Fruit fly (Drosophila melanogaster) whole organism, adult: Measurements from ENCODE around the gene Dhrs4.

Experiments used
- CG11617 ChIP-seq: fragments of 200-800 bp; sonication (Bioruptor generic); optimal IDR thresholded peaks from 2 replicates; lab custom pipeline; 2017; ENCODE audit warnings: mild to moderate bottlenecking, missing biosample characterization, missing genetic modification reagents, missing genetic modification characterization
- CG12768 ChIP-seq: fragments of 200-800 bp; sonication (Bioruptor generic); optimal IDR thresholded peaks from 2 replicates; lab custom pipeline; 2017; ENCODE audit warnings: missing biosample characterization, missing genetic modification characterization, mild to moderate bottlenecking, moderate library complexity, missing genetic modification reagents
- CG14711 ChIP-seq: fragments of 200-800 bp; sonication (Bioruptor generic); optimal IDR thresholded peaks from 2 replicates; lab custom pipeline; 2018; ENCODE audit warnings: missing biosample characterization, mild to moderate bottlenecking, missing genetic modification characterization, moderate library complexity
- CG1620 ChIP-seq: fragments of 200-800 bp; sonication (Bioruptor generic); optimal IDR thresholded peaks from 2 replicates; lab custom pipeline; 2016; ENCODE audit warnings: missing biosample characterization, missing genetic modification characterization
- CG33017 ChIP-seq: fragments of 200-800 bp; sonication (Bioruptor generic); optimal IDR thresholded peaks from 2 replicates; lab custom pipeline; 2018; ENCODE audit warnings: missing biosample characterization, mild to moderate bottlenecking, missing genetic modification characterization, moderate library complexity
- CG5204 ChIP-seq: fragments of 200-800 bp; sonication (Bioruptor generic); optimal IDR thresholded peaks from 2 replicates; lab custom pipeline; 2016; ENCODE audit warnings: missing biosample characterization, missing genetic modification characterization
- CG7045 ChIP-seq: fragments of 200-800 bp; sonication (Bioruptor generic); optimal IDR thresholded peaks from 2 replicates; lab custom pipeline; 2017; ENCODE audit warnings: missing biosample characterization, mild to moderate bottlenecking, missing genetic modification characterization
- CG7101 ChIP-seq: fragments of 200-800 bp; sonication (Bioruptor generic); optimal IDR thresholded peaks from 2 replicates; lab custom pipeline; 2018; ENCODE audit warnings: missing biosample characterization, mild to moderate bottlenecking, missing genetic modification characterization, moderate library complexity
- Clk ChIP-seq: fragments of 200-800 bp; sonication (Bioruptor generic); optimal IDR thresholded peaks from 2 replicates; lab custom pipeline; 2017; ENCODE audit warnings: missing biosample characterization, missing genetic modification characterization
- Crg-1 ChIP-seq: fragments of 200-800 bp; sonication (Bioruptor generic); optimal IDR thresholded peaks from 2 replicates; lab custom pipeline; 2016; ENCODE audit warnings: missing biosample characterization, missing genetic modification characterization
- Hr96 ChIP-seq: fragments of 200-800 bp; sonication (Bioruptor generic); optimal IDR thresholded peaks from 2 replicates; lab custom pipeline; 2016; ENCODE audit warnings: missing biosample characterization, missing genetic modification characterization
- Mnt ChIP-seq: fragments of 200-800 bp; sonication (Bioruptor generic); optimal IDR thresholded peaks from 2 replicates; lab custom pipeline; 2016; ENCODE audit warnings: missing biosample characterization, mild to moderate bottlenecking, missing genetic modification characterization
- bab1 ChIP-seq: fragments of 200-800 bp; sonication (Bioruptor generic); optimal IDR thresholded peaks from 3 replicates; lab custom pipeline; 2019; ENCODE audit warnings: missing biosample characterization, mild to moderate bottlenecking, missing genetic modification characterization, moderate library complexity
- cic ChIP-seq: fragments of 200-800 bp; sonication (Bioruptor generic); optimal IDR thresholded peaks from 2 replicates; lab custom pipeline; 2017; ENCODE audit warnings: missing biosample characterization, mild to moderate bottlenecking, missing genetic modification characterization, moderate library complexity
- cnc ChIP-seq, 2 experiments: fragments of >200 bp; optimal IDR thresholded peaks; 2 replicates each; lab custom pipeline; 2017
- kay ChIP-seq: fragments of 200-800 bp; sonication (Bioruptor generic); peaks from one replicate; lab custom pipeline; 2016; ENCODE audit warnings: missing biosample characterization, missing genetic modification characterization, borderline replicate concordance
- ovo ChIP-seq: fragments of 200-800 bp; sonication (Bioruptor generic); optimal IDR thresholded peaks from 2 replicates; lab custom pipeline; 2016; ENCODE audit warnings: missing biosample characterization, missing genetic modification characterization
- pad ChIP-seq: fragments of 200-800 bp; sonication (Bioruptor generic); optimal IDR thresholded peaks from 3 replicates; lab custom pipeline; 2017; ENCODE audit warnings: missing biosample characterization, missing genetic modification characterization, mild to moderate bottlenecking, moderate library complexity, missing genetic modification reagents
- tj ChIP-seq: fragments of 200-800 bp; sonication (Bioruptor generic); optimal IDR thresholded peaks from 3 replicates; lab custom pipeline; 2017; ENCODE audit warnings: missing biosample characterization, mild to moderate bottlenecking, missing genetic modification characterization, moderate library complexity
- toe ChIP-seq: fragments of 200-800 bp; sonication (Bioruptor generic); optimal IDR thresholded peaks from 2 replicates; lab custom pipeline; 2016; ENCODE audit warnings: missing biosample characterization, missing genetic modification characterization

Dhrs4 gene

DNA sequence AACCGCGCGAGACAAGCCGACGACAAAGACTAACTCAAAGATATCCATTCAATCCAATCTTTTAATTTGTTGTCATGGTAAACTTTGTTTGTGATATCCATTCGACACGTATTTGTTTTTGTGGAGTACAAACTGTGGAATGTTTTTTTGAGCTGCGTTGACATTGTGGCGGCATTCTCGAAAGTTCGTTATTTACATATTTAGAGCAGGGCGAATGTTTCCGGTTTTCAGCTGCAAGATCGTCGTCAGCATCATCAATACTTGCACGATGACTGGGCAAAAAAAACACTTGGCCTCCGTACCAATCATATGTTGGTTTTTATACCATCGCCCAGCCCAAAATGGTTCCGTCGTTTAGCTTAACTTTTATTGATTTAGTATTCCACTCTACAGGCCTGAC, 10.9 kb downstream of the Dhrs4 start:
- no peak for TF ChIP-seq CG1620
- no peak for TF ChIP-seq pad
- no peak for TF ChIP-seq kay (GFP tag; lab: Kevin White, UChicago)
- TF ChIP-seq CG5204, result no peak
- TF ChIP-seq toe (GFP tag; lab: Kevin White, UChicago), result no peak
- no peak for TF ChIP-seq cic (GFP tag; lab: Kevin White, UChicago)
- TF ChIP-seq bab1, result no peak
- TF ChIP-seq CG14711 (tag; lab: Kevin White, UChicago), result no peak
- no peak for TF ChIP-seq cnc (optimal IDR thresholded peaks at IDR 0.05; lab: Kevin White, UChicago)
- no peak for TF ChIP-seq CG33017 (tag; lab: Kevin White, UChicago)
- TF ChIP-seq CG7101 (tag; lab: Kevin White, UChicago), result no peak
- no peak for TF ChIP-seq Mnt (GFP tag; lab: Kevin White, UChicago)
- no peak for TF ChIP-seq CG7045 (GFP tag; lab: Kevin White, UChicago)
- TF ChIP-seq ovo, result no peak
- TF ChIP-seq CG11617 (GFP tag; lab: Kevin White, UChicago), result no peak
- no peak for TF ChIP-seq Clk (GFP tag; lab: Kevin White, UChicago)

DNA sequence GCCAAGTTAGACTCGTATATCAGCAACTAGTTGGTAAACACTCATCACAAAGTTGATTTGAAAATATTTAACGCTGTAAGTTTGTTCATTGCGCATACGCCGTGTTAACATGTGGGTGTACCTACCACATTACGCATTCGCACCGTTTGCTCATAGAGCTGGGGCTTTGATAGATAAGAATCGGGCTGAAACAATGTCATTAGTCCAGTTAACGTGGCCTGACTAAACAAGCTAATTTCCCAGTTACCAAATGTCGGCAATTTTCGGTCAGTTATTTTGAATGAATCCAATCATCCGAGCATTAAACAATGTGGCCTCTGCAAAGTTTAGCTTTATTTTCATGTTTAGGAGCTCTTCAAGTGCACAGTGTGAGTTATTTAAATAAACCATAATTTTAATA, 12.2 kb downstream of the Dhrs4 start, which contains the start of gene CG4597:
CG4597 (plus strand) TSS at position 301 of the 400 bp plus-strand sequence.
- TF ChIP-seq toe (GFP tag; lab: Kevin White, UChicago), result no peak
- no peak for TF ChIP-seq CG11617 (GFP tag; lab: Kevin White, UChicago)
- TF ChIP-seq bab1, result no peak
- TF ChIP-seq pad, result no peak
- TF ChIP-seq CG5204, result no peak
- no peak for TF ChIP-seq cnc (optimal IDR thresholded peaks at IDR 0.05; lab: Kevin White, UChicago)
- no peak for TF ChIP-seq Crg-1
- no peak for TF ChIP-seq Hr96
- TF ChIP-seq tj (GFP tag; lab: Kevin White, UChicago), result no peak
- no peak for TF ChIP-seq Clk (GFP tag; lab: Kevin White, UChicago)
- no peak for TF ChIP-seq CG33017 (tag; lab: Kevin White, UChicago)
- no peak for TF ChIP-seq CG1620

DNA sequence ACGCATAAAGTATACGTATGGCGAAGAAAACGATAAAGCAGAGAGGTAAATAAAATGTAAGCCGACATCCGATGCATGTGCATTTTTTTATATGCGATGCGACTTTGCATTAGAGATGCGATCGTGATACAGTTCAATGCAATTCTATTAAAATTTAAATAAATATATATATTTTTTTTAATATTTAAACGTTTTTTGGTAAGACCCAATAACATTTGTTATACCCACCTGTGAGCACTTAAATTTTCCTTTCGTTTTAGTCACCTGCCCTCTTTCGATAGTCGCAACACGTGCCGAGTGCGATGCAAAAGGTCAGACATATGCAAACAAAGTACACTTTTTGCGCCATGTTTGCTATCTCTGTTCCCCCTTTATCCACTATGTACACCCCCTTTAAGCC, 13.2 kb downstream of the Dhrs4 start:
- no peak for TF ChIP-seq Hr96
- TF ChIP-seq cnc (optimal IDR thresholded peaks at IDR 0.05; lab: Kevin White, UChicago), result no peak
- no peak for TF ChIP-seq Mnt (GFP tag; lab: Kevin White, UChicago)
- TF ChIP-seq CG7045 (GFP tag; lab: Kevin White, UChicago), result no peak
- TF ChIP-seq CG5204, result no peak
- TF ChIP-seq bab1, result no peak

DNA sequence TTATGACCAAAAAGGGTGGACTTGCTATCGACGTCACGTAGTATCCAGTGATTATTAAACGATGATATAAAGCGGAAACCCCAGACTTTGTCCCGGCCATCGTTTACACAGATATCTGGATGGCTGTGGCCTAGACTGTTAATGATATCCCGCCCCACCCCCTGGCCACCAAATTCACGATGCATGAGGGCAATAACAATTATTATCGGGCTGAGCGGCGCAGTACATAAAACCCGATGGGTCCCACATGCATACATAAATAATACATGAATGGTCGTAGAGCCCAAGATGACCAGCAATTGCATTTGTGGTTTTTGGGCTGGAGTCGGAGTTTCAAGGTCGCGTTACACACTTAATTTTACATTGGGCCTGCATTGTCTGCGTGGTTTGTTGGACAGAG, 13.8 kb downstream of the Dhrs4 start:
- TF ChIP-seq Crg-1 (no peak), ovo (no peak)

DNA sequence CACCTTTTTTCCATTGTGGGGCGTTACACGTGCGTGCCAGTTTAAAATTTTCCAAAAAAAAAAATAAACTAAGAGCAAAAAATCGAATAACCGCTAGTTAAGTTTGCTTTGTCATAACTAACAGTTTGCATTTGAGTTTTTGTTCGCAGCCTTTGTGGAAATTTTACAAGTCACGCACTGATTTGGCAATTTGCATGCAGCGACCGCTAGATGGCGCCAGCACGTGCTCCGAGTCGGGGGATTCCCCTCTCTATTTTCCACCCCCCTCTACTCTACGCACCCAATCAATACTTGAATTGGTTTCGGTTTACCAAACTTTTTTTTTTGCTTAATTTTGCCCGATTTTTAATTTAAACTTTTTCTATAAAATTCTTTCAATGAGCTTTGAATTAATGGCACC, 16.2 kb downstream of the Dhrs4 start:
- no peak for TF ChIP-seq CG7101 (tag; lab: Kevin White, UChicago)
- no peak for TF ChIP-seq kay (GFP tag; lab: Kevin White, UChicago)
- TF ChIP-seq CG33017 (tag; lab: Kevin White, UChicago), result no peak
- no peak for TF ChIP-seq tj (GFP tag; lab: Kevin White, UChicago)
- no peak for TF ChIP-seq CG5204
- TF ChIP-seq cic (GFP tag; lab: Kevin White, UChicago), result no peak
- TF ChIP-seq CG1620, result no peak
- no peak for TF ChIP-seq bab1
- no peak for TF ChIP-seq Hr96
- TF ChIP-seq pad, result no peak
- no peak for TF ChIP-seq toe (GFP tag; lab: Kevin White, UChicago)
- TF ChIP-seq CG12768 (GFP tag; lab: Kevin White, UChicago), result no peak
- TF ChIP-seq Mnt (GFP tag; lab: Kevin White, UChicago), result no peak

DNA sequence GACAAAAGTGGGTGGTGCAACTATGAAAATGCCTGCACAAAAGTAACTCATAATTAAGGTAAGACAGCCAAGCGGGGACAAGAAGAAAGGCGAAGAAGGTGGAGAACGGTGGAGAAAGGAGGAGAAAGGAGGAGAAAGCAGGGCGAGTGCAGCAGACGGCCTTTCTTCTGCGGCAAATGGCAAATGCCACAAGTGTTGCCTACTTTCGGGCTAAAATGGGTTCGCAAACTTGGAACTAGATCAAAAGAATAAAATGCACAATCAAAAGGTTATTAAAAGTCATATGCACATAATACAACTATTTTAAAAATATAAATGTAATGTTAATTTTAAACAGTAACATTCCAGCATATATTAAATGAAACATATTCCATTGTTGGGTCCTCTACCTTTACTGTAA, 39.4 kb downstream of the Dhrs4 start:
- TF ChIP-seq Clk (GFP tag; lab: Kevin White, UChicago), result no peak
- no peak for TF ChIP-seq tj (GFP tag; lab: Kevin White, UChicago)
- no peak for TF ChIP-seq bab1
- TF ChIP-seq CG1620, result no peak
- TF ChIP-seq Hr96, result no peak
- TF ChIP-seq cnc (optimal IDR thresholded peaks at IDR 0.05; lab: Kevin White, UChicago), result no peak
- TF ChIP-seq kay (GFP tag; lab: Kevin White, UChicago), result no peak
- no peak for TF ChIP-seq CG11617 (GFP tag; lab: Kevin White, UChicago)
- TF ChIP-seq CG33017 (tag; lab: Kevin White, UChicago), result no peak
- no peak for TF ChIP-seq cic (GFP tag; lab: Kevin White, UChicago)
- no peak for TF ChIP-seq CG7101 (tag; lab: Kevin White, UChicago)
- TF ChIP-seq CG12768 (GFP tag; lab: Kevin White, UChicago), result no peak
- no peak for TF ChIP-seq Crg-1

DNA sequence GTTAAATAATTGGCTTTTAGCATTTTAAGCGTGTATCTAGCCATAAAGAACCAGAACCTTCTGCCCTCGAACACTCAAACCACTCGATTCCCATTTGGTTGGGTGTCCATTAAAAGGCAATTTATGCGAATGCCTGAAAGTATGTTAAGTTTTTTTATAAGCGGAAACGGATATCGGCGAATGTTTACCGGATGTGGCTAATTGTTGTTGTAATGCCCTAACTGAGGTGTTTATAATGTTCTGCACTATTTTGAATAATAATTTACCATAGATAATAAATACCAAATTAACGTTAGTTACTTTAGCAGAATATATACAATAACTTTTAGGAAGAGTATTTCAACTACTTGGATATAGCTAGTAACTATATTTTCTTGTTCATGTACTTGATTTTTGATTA, 44.8 kb downstream of the Dhrs4 start:
- peak; percentile 32 for TF ChIP-seq bab1
- TF ChIP-seq Mnt (GFP tag; lab: Kevin White, UChicago), result no peak
- TF ChIP-seq cnc (optimal IDR thresholded peaks at IDR 0.05; lab: Kevin White, UChicago), result no peak
